Worm (Caenorhabditis elegans): Measurements from ENCODE around the gene skp-1.

DNA sequence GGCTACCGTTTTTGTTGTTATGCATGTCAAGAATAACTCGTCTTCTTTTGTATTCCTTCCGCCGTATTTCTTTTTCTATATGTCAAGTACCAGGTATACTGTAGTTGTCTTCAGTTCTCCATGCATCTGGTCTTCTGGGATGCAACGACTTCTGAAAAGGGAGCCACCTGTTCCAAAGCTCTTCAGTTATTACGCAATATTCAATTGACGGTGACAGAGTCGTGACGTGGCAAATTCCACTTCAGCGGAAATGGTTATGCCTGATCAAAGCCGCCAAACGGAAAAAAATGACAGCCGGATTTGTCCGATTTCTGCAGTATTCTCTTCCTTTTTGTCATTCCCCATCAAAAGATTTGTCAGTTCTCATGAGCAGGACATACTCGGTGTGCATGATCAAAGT is 11.2 kb downstream of the skp-1 start:
- TF ChIP-seq blmp-1 (tag; optimal IDR thresholded peaks at IDR 0.05) (no peak), pha-4 (tag; optimal IDR thresholded peaks at IDR 0.05) (no peak), nhr-237 (tag; optimal IDR thresholded peaks at IDR 0.05) (no peak), tbx-8 (GFP tag; optimal IDR thresholded peaks at IDR 0.05) (no peak), ztf-11 (tag; optimal IDR thresholded peaks at IDR 0.05) (no peak), nhr-12 (tag; optimal IDR thresholded peaks at IDR 0.05) (no peak), unc-62 (GFP tag; optimal IDR thresholded peaks at IDR 0.05) (no peak), snpc-4 (tag; optimal IDR thresholded peaks at IDR 0.05) (no peak), ces-1 (GFP tag; optimal IDR thresholded peaks at IDR 0.05) (no peak), ceh-83 (GFP tag; optimal IDR thresholded peaks at IDR 0.05) (no peak)

Data from whole organism, mixed stage, embryonic.